Fruit fly (Drosophila melanogaster) whole organism, adult: ENCODE measurements around the gene CG5910.

Experiments
- CG11617 ChIP-seq: fragments of 200-800 bp; sonication (Bioruptor generic); optimal IDR thresholded peaks from 2 replicates; lab custom pipeline; 2017; ENCODE audit warnings: mild to moderate bottlenecking, missing biosample characterization, missing genetic modification reagents, missing genetic modification characterization
- CG12768 ChIP-seq: fragments of 200-800 bp; sonication (Bioruptor generic); optimal IDR thresholded peaks from 2 replicates; lab custom pipeline; 2017; ENCODE audit warnings: missing biosample characterization, missing genetic modification characterization, mild to moderate bottlenecking, moderate library complexity, missing genetic modification reagents
- CG14711 ChIP-seq: fragments of 200-800 bp; sonication (Bioruptor generic); optimal IDR thresholded peaks from 2 replicates; lab custom pipeline; 2018; ENCODE audit warnings: missing biosample characterization, mild to moderate bottlenecking, missing genetic modification characterization, moderate library complexity
- CG1620 ChIP-seq: fragments of 200-800 bp; sonication (Bioruptor generic); optimal IDR thresholded peaks from 2 replicates; lab custom pipeline; 2016; ENCODE audit warnings: missing biosample characterization, missing genetic modification characterization
- CG33017 ChIP-seq: fragments of 200-800 bp; sonication (Bioruptor generic); optimal IDR thresholded peaks from 2 replicates; lab custom pipeline; 2018; ENCODE audit warnings: missing biosample characterization, mild to moderate bottlenecking, missing genetic modification characterization, moderate library complexity
- CG5204 ChIP-seq: fragments of 200-800 bp; sonication (Bioruptor generic); optimal IDR thresholded peaks from 2 replicates; lab custom pipeline; 2016; ENCODE audit warnings: missing biosample characterization, missing genetic modification characterization
- CG7045 ChIP-seq: fragments of 200-800 bp; sonication (Bioruptor generic); optimal IDR thresholded peaks from 2 replicates; lab custom pipeline; 2017; ENCODE audit warnings: missing biosample characterization, mild to moderate bottlenecking, missing genetic modification characterization
- CG7101 ChIP-seq: fragments of 200-800 bp; sonication (Bioruptor generic); optimal IDR thresholded peaks from 2 replicates; lab custom pipeline; 2018; ENCODE audit warnings: missing biosample characterization, mild to moderate bottlenecking, missing genetic modification characterization, moderate library complexity
- Clk ChIP-seq: fragments of 200-800 bp; sonication (Bioruptor generic); optimal IDR thresholded peaks from 2 replicates; lab custom pipeline; 2017; ENCODE audit warnings: missing biosample characterization, missing genetic modification characterization
- Crg-1 ChIP-seq: fragments of 200-800 bp; sonication (Bioruptor generic); optimal IDR thresholded peaks from 2 replicates; lab custom pipeline; 2016; ENCODE audit warnings: missing biosample characterization, missing genetic modification characterization
- Hr96 ChIP-seq: fragments of 200-800 bp; sonication (Bioruptor generic); optimal IDR thresholded peaks from 2 replicates; lab custom pipeline; 2016; ENCODE audit warnings: missing biosample characterization, missing genetic modification characterization
- Mnt ChIP-seq: fragments of 200-800 bp; sonication (Bioruptor generic); optimal IDR thresholded peaks from 2 replicates; lab custom pipeline; 2016; ENCODE audit warnings: missing biosample characterization, mild to moderate bottlenecking, missing genetic modification characterization
- bab1 ChIP-seq: fragments of 200-800 bp; sonication (Bioruptor generic); optimal IDR thresholded peaks from 3 replicates; lab custom pipeline; 2019; ENCODE audit warnings: missing biosample characterization, mild to moderate bottlenecking, missing genetic modification characterization, moderate library complexity
- cic ChIP-seq: fragments of 200-800 bp; sonication (Bioruptor generic); optimal IDR thresholded peaks from 2 replicates; lab custom pipeline; 2017; ENCODE audit warnings: missing biosample characterization, mild to moderate bottlenecking, missing genetic modification characterization, moderate library complexity
- cnc ChIP-seq, 2 experiments: fragments of >200 bp; optimal IDR thresholded peaks; 2 replicates each; lab custom pipeline; 2017
- kay ChIP-seq: fragments of 200-800 bp; sonication (Bioruptor generic); peaks from one replicate; lab custom pipeline; 2016; ENCODE audit warnings: missing biosample characterization, missing genetic modification characterization, borderline replicate concordance
- ovo ChIP-seq: fragments of 200-800 bp; sonication (Bioruptor generic); optimal IDR thresholded peaks from 2 replicates; lab custom pipeline; 2016; ENCODE audit warnings: missing biosample characterization, missing genetic modification characterization
- pad ChIP-seq: fragments of 200-800 bp; sonication (Bioruptor generic); optimal IDR thresholded peaks from 3 replicates; lab custom pipeline; 2017; ENCODE audit warnings: missing biosample characterization, missing genetic modification characterization, mild to moderate bottlenecking, moderate library complexity, missing genetic modification reagents
- tj ChIP-seq: fragments of 200-800 bp; sonication (Bioruptor generic); optimal IDR thresholded peaks from 3 replicates; lab custom pipeline; 2017; ENCODE audit warnings: missing biosample characterization, mild to moderate bottlenecking, missing genetic modification characterization, moderate library complexity
- toe ChIP-seq: fragments of 200-800 bp; sonication (Bioruptor generic); optimal IDR thresholded peaks from 2 replicates; lab custom pipeline; 2016; ENCODE audit warnings: missing biosample characterization, missing genetic modification characterization

CG5910 gene

dm6 chr3L:20447957-20448356, 5.7 kb downstream of the CG5910 start:
- TF ChIP-seq CG11617 (GFP tag; lab: Kevin White, UChicago) (peak; percentile 4), CG7045 (no peak), toe (GFP tag; lab: Kevin White, UChicago) (no peak), CG12768 (GFP tag; lab: Kevin White, UChicago) (peak; percentile 4), CG14711 (tag; lab: Kevin White, UChicago) (peak; percentile 17), bab1 (GFP tag; lab: Kevin White, UChicago) (no peak), CG7101 (tag; lab: Kevin White, UChicago) (peak; percentile 35), CG1620 (GFP tag; lab: Kevin White, UChicago) (no peak), cnc (optimal IDR thresholded peaks at IDR 0.05; lab: Kevin White, UChicago) (no peak)

dm6 chr3L:20448773-20449172, 6.6 kb downstream of the CG5910 start:
- TF ChIP-seq tj (GFP tag; lab: Kevin White, UChicago) = no peak
- no peak for TF ChIP-seq kay (GFP tag; lab: Kevin White, UChicago)
- no peak for TF ChIP-seq Clk
- no peak for TF ChIP-seq CG5204 (GFP tag; lab: Kevin White, UChicago)
- TF ChIP-seq cnc (optimal IDR thresholded peaks at IDR 0.05; lab: Kevin White, UChicago) = no peak
- TF ChIP-seq CG12768 (GFP tag; lab: Kevin White, UChicago) = no peak
- TF ChIP-seq bab1 (GFP tag; lab: Kevin White, UChicago) = no peak
- no peak for TF ChIP-seq CG33017 (tag; lab: Kevin White, UChicago)
- no peak for TF ChIP-seq CG7045
- no peak for TF ChIP-seq pad (GFP tag; lab: Kevin White, UChicago)
- TF ChIP-seq Mnt (GFP tag; lab: Kevin White, UChicago) = no peak
- no peak for TF ChIP-seq CG7101 (tag; lab: Kevin White, UChicago)
- TF ChIP-seq toe (GFP tag; lab: Kevin White, UChicago) = no peak
- TF ChIP-seq Hr96 (GFP tag; lab: Kevin White, UChicago) = no peak

- peak; percentile 71 for TF ChIP-seq CG7101 (tag; lab: Kevin White, UChicago)
- peak; percentile 49 for TF ChIP-seq pad (GFP tag; lab: Kevin White, UChicago)
- TF ChIP-seq Hr96 (GFP tag; lab: Kevin White, UChicago) = no peak
- TF ChIP-seq CG7045 = peak; percentile 55
- peak; percentile 60 for TF ChIP-seq CG14711 (tag; lab: Kevin White, UChicago)
- TF ChIP-seq kay (GFP tag; lab: Kevin White, UChicago) = no peak
- TF ChIP-seq ovo (GFP tag; lab: Kevin White, UChicago) = peak; percentile 34
- TF ChIP-seq Crg-1 = peak; percentile 14
- TF ChIP-seq cic (GFP tag; lab: Kevin White, UChicago) = no peak
- TF ChIP-seq Clk = no peak
- TF ChIP-seq Mnt (GFP tag; lab: Kevin White, UChicago) = peak; percentile 83
- no peak for TF ChIP-seq bab1 (GFP tag; lab: Kevin White, UChicago)
- peak; percentile 13 for TF ChIP-seq CG33017 (tag; lab: Kevin White, UChicago)
- peak; percentile 28 for TF ChIP-seq tj (GFP tag; lab: Kevin White, UChicago)
- no peak for TF ChIP-seq cnc (optimal IDR thresholded peaks at IDR 0.05; lab: Kevin White, UChicago)
- peak; percentile 53 for TF ChIP-seq toe (GFP tag; lab: Kevin White, UChicago)
- TF ChIP-seq CG11617 (GFP tag; lab: Kevin White, UChicago) = peak; percentile 72
- TF ChIP-seq CG12768 (GFP tag; lab: Kevin White, UChicago) = peak; percentile 56
- peak; percentile 26 for TF ChIP-seq CG5204 (GFP tag; lab: Kevin White, UChicago)
- TF ChIP-seq CG1620 (GFP tag; lab: Kevin White, UChicago) = no peak
These were observed 10.8 kb downstream of the CG5910 start, which contains the start of gene CG5199 for dm6 chr3L:20452813-20453682. TSS of gene CG5199 (minus strand) at chr3L:20452864.

- TF ChIP-seq ovo (GFP tag; lab: Kevin White, UChicago) (no peak), CG7101 (tag; lab: Kevin White, UChicago) (no peak), bab1 (GFP tag; lab: Kevin White, UChicago) (no peak), CG11617 (GFP tag; lab: Kevin White, UChicago) (no peak), CG33017 (tag; lab: Kevin White, UChicago) (no peak), cic (GFP tag; lab: Kevin White, UChicago) (no peak), cnc (optimal IDR thresholded peaks at IDR 0.05; lab: Kevin White, UChicago) (no peak), tj (GFP tag; lab: Kevin White, UChicago) (no peak), CG5204 (GFP tag; lab: Kevin White, UChicago) (no peak), CG12768 (GFP tag; lab: Kevin White, UChicago) (no peak), Hr96 (GFP tag; lab: Kevin White, UChicago) (no peak), CG7045 (no peak), toe (GFP tag; lab: Kevin White, UChicago) (no peak), Mnt (GFP tag; lab: Kevin White, UChicago) (no peak), Crg-1 (no peak)
These were observed 18.2 kb downstream of the CG5910 start, which contains the start of gene mag for dm6 chr3L:20460383-20460782. TSS of gene mag (plus strand) at chr3L:20460683.

dm6 chr3L:20462391-20462790, 20.2 kb downstream of the CG5910 start:
- TF ChIP-seq CG33017 (tag; lab: Kevin White, UChicago) (no peak), CG1620 (GFP tag; lab: Kevin White, UChicago) (no peak), ovo (GFP tag; lab: Kevin White, UChicago) (no peak), Crg-1 (no peak), Mnt (GFP tag; lab: Kevin White, UChicago) (no peak), CG14711 (tag; lab: Kevin White, UChicago) (no peak), kay (GFP tag; lab: Kevin White, UChicago) (no peak), Hr96 (GFP tag; lab: Kevin White, UChicago) (no peak), tj (GFP tag; lab: Kevin White, UChicago) (no peak), CG7101 (tag; lab: Kevin White, UChicago) (no peak), CG7045 (no peak), pad (GFP tag; lab: Kevin White, UChicago) (no peak), CG12768 (GFP tag; lab: Kevin White, UChicago) (no peak)
